Worm (Caenorhabditis elegans) whole organism, mixed stage, embryonic: ENCODE results near the gene fbxb-111.

Source experiments
- mep-1 ChIP-seq: fragments of 150-350 bp; optimal IDR thresholded peaks from 2 replicates; lab custom pipeline; 2017; ENCODE audit warnings: missing biosample characterization, missing genetic modification reagents, missing genetic modification characterization, inconsistent platforms
- nhr-237 ChIP-seq: fragments of 150-350 bp; optimal IDR thresholded peaks from 2 replicates; lab custom pipeline; 2014; ENCODE audit warnings: missing biosample characterization, missing genetic modification characterization

DNA sequence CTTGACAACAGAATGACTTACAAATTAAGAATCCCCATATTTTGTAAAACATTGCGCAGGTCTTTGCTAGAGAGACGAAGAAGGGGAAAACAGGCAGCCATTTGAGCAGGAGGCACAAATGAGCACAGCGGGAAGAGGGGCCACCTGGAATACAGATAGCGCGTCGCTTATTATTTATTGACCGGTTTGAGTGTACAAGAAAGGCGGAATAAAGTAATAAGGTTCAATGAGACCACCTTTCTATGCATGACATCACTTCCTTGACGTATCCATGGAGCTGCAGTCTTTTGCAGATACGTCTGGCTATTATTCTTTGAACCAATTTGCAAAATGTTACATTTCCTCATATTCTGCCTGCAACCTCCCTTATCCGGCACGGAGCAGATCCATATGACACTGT lies at the start of gene fbxb-111:
- TF ChIP-seq nhr-237 (tag; lab: Kevin White, UChicago) (no peak), mep-1 (no peak)
